Worm (Caenorhabditis elegans): Measurements from ENCODE around the gene pkc-2.

- no peak for TF ChIP-seq nhr-76 (tag; optimal IDR thresholded peaks at IDR 0.05)
- no peak for TF ChIP-seq elt-1 (tag; optimal IDR thresholded peaks at IDR 0.05; ENCODE audit: borderline replicate concordance, insufficient read depth)
- no peak for TF ChIP-seq mep-1 (tag; optimal IDR thresholded peaks at IDR 0.05)
- no peak for TF ChIP-seq unc-62 (GFP tag; optimal IDR thresholded peaks at IDR 0.05)
- TF ChIP-seq lin-13 (tag; optimal IDR thresholded peaks at IDR 0.05) = no peak
- TF ChIP-seq lin-32 (GFP tag; optimal IDR thresholded peaks at IDR 0.05) = no peak
- no peak for TF ChIP-seq tbx-8 (GFP tag; optimal IDR thresholded peaks at IDR 0.05)
- TF ChIP-seq unc-39 (tag; optimal IDR thresholded peaks at IDR 0.05) = no peak
- no peak for TF ChIP-seq nhr-12 (tag; optimal IDR thresholded peaks at IDR 0.05)
Measured at ce11 chrX:9349844-9350556, 14.6 kb upstream of the pkc-2 start, which contains the start of gene flp-20.

All from whole organism, mixed stage, embryonic.